Worm (Caenorhabditis elegans): ENCODE results near the gene srxa-1.

- TF ChIP-seq cog-1 (tag; optimal IDR thresholded peaks at IDR 0.05) (no peak), T22C8.4 (GFP tag; IDR thresholded peaks at IDR 0.05) (no peak)
Observed at ce11 chrV:20771702-20772101, 39.8 kb downstream of the srxa-1 start.

Measured in whole organism, midembryonic.